Worm (Caenorhabditis elegans): Measurements from ENCODE around the gene glr-7.
A peak's percentile ranks its signal among the peaks of the same experiment; 100 is the strongest.

The glr-7 gene

DNA sequence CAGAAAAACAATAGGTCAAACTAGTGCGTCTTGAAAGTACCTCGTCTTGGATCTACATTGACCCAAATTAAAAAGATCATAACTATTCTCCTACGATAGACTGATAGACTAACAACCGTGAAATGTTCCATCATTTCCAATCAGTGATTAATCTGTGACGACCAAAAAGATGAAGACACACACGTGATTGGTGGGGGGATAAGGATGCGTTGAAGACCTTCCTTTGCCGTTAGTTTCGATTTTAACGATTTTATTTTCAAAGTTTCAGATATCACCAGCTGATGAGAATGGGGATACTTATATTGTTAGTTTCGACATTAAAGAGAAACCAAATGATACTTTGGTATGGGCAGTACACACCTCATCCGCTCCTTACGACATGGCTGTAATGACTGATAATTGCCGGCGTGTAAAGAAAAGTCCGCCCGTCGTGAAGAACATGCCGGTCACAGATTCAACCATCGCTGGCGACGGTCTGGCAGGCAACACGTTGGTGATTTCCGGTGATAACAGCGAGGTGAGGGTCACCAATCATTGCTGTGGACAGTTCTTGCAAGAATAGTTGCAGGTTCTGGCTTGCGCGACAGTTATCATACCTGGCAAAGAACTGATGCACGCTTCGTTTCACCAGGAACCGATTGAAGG, 32.6 kb downstream of the glr-7 start:
- TF ChIP-seq flt-1 (GFP tag; IDR thresholded peaks at IDR 0.05) (no peak), scrt-1 (GFP tag; IDR thresholded peaks at IDR 0.05) (no peak), hmbx-1 (tag; optimal IDR thresholded peaks at IDR 0.05) (no peak), B0310.2 (tag; optimal IDR thresholded peaks at IDR 0.05) (no peak), pes-1 (GFP tag; IDR thresholded peaks at IDR 0.05) (no peak), ama-1 (optimal IDR thresholded peaks at IDR 0.05) (no peak)

DNA sequence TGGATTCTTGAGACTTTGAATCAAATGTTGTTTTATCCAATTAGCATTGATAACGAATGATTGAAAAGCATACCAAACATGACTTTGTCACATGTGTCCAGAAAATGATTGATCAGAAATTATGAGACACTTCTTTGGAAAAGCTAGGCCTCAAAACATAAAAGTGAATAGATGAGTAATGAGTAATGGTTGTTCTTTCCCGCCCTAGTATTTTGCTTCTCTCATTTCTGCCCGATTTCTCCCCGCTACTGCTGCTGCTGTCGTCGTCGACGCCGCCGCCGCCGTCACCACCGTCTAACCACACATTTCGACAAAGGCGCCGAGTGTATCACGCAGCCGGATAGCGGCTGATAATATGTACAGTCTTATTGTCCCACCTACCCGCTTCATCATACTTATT, 34.2 kb downstream of the glr-7 start, which contains the start of gene F47G3.1:
Gene F47G3.1 (plus strand): TSS at position 301 of the 400 bp plus-strand sequence.
- no peak for TF ChIP-seq tra-4 (tag; optimal IDR thresholded peaks at IDR 0.05)
- TF ChIP-seq hnd-1 (tag; optimal IDR thresholded peaks at IDR 0.05): no peak
- no peak for TF ChIP-seq hmg-4 (GFP tag; optimal IDR thresholded peaks at IDR 0.05)
- TF ChIP-seq ceh-13 (GFP tag; optimal IDR thresholded peaks at IDR 0.05): no peak
- TF ChIP-seq sea-1 (GFP tag; conservative IDR thresholded peaks at IDR 0.05): no peak
- TF ChIP-seq scrt-1 (GFP tag; IDR thresholded peaks at IDR 0.05): no peak
- TF ChIP-seq hmbx-1 (tag; optimal IDR thresholded peaks at IDR 0.05): no peak
- no peak for TF ChIP-seq tbx-37 (GFP tag; conservative IDR thresholded peaks at IDR 0.05)
- no peak for TF ChIP-seq tbx-11 (GFP tag; IDR thresholded peaks at IDR 0.05)
- no peak for TF ChIP-seq pes-1 (GFP tag; IDR thresholded peaks at IDR 0.05)
- no peak for TF ChIP-seq ama-1 (optimal IDR thresholded peaks at IDR 0.05)
- TF ChIP-seq B0310.2 (tag; optimal IDR thresholded peaks at IDR 0.05): no peak
- no peak for TF ChIP-seq flt-1 (GFP tag; IDR thresholded peaks at IDR 0.05)
- TF ChIP-seq aly-1 (tag; optimal IDR thresholded peaks at IDR 0.05): no peak
- TF ChIP-seq F13C5.2 (tag; optimal IDR thresholded peaks at IDR 0.05): no peak
- no peak for TF ChIP-seq ets-7 (tag; optimal IDR thresholded peaks at IDR 0.05)
- no peak for TF ChIP-seq ceh-36 (tag; optimal IDR thresholded peaks at IDR 0.05)

DNA sequence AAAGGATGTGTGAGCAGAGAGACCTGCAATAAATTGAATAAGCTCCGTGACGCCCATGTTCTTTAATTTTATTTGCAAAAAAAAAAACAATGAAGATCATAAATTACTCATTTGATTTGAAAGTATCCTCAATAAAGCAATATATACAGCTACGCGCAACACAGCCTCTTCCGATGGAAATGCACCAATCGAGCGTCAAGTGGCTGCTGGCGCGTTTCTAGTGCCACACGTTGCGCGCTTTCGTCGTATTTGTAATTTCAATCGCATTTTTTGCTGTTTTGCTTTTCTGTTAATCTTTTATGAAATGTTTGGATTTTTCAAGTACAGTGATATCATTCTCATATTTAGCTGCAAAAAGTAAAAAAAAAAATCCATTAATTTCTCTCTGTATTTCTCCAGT, 37.5 kb downstream of the glr-7 start:
- TF ChIP-seq sea-1 (GFP tag; conservative IDR thresholded peaks at IDR 0.05) (no peak), F13C5.2 (tag; optimal IDR thresholded peaks at IDR 0.05) (peak; percentile 27)

DNA sequence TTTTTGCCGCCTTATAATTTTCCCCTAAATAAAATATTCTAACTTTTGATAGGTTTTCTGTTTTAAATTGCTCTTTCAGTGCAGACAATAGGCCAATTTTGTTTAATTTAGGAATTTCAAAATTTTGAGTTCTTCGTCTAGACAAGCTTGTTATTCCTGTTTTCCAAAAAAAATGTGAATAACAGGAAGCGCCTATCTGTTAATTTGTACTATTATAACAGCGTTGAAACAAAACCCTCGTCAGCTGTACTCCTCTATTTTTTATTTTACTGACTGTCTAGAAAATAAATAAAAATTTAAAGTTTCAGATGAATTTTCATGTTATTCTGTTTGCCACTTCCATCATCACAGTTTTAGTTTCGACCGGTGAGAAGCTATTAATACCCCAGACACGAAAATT, 38.4 kb downstream of the glr-7 start, which contains the start of gene F47G3.4:
Gene F47G3.4 (plus strand): TSS at position 301 of the 400 bp plus-strand sequence.
- TF ChIP-seq tbx-37 (GFP tag; conservative IDR thresholded peaks at IDR 0.05) (no peak), tra-4 (tag; optimal IDR thresholded peaks at IDR 0.05) (no peak), tbx-11 (GFP tag; IDR thresholded peaks at IDR 0.05) (no peak), hmg-4 (GFP tag; optimal IDR thresholded peaks at IDR 0.05) (no peak), hnd-1 (tag; optimal IDR thresholded peaks at IDR 0.05) (no peak), F13C5.2 (tag; optimal IDR thresholded peaks at IDR 0.05) (no peak), B0310.2 (tag; optimal IDR thresholded peaks at IDR 0.05) (no peak), hmbx-1 (tag; optimal IDR thresholded peaks at IDR 0.05) (no peak)

DNA sequence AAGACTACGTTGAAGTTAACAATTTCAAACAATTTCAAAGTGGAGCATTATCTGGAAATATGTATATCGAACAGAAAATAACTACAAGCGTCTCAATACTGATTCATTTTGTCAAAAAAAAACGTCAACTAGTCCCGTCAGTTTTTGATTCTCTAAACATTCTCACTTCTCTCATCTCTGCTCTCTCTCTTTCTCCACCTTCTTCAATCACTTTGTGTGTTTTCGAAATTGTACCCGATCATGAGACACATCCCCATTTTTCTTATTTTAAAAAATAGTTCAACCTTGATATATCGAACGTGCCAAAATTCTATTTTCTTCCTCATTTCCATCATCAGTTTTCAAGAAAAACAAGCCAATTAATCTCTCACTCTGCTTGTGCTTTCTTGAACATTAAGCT, 38.9 kb downstream of the glr-7 start:
- TF ChIP-seq tra-4 (tag; optimal IDR thresholded peaks at IDR 0.05) (no peak), hmbx-1 (tag; optimal IDR thresholded peaks at IDR 0.05) (no peak), ama-1 (optimal IDR thresholded peaks at IDR 0.05) (no peak), hnd-1 (tag; optimal IDR thresholded peaks at IDR 0.05) (no peak), tbx-11 (GFP tag; IDR thresholded peaks at IDR 0.05) (no peak), B0310.2 (tag; optimal IDR thresholded peaks at IDR 0.05) (no peak)

DNA sequence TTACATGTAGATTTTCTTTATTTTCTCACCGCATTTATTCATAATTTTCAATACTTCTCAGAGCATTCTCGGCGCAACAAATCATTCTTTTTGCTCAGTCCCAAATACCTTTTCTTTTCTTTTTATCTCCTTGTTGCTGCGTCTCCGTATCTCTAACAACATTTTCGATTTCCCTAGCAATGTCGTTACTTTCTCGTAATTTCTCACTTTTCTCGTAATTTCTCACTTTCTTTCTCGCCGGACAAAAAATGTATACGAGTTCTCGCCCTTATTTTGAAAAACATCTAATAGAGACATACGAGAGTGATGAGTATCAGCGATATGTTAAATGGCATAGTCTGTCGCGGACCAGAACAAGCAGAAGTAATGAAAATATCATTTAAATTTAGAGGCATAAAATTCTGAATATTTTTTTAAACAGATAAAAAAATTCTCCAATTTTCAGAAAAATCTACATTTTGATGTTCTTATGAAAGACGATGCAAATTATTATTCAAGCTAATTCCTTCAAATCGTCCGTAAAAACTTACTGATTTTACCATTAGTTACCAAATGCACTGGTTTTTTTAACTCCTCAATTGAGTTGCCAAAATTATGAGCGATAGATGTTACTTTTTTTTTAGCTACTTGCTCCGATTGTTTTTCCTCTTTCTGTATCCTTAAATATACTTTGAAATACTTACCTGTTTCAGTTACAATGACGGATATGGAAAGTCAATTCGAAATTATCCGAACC, 44.2 kb downstream of the glr-7 start, which contains the start of gene F47G3.3:
Gene F47G3.3 (plus strand): TSS at position 686 of the 736 bp plus-strand sequence.
- TF ChIP-seq B0310.2 (tag; optimal IDR thresholded peaks at IDR 0.05) (no peak), pes-1 (GFP tag; IDR thresholded peaks at IDR 0.05) (no peak), sea-1 (GFP tag; conservative IDR thresholded peaks at IDR 0.05) (no peak), ama-1 (optimal IDR thresholded peaks at IDR 0.05) (no peak), hnd-1 (tag; optimal IDR thresholded peaks at IDR 0.05) (no peak), hmbx-1 (tag; optimal IDR thresholded peaks at IDR 0.05) (no peak), ceh-36 (tag; optimal IDR thresholded peaks at IDR 0.05) (no peak), scrt-1 (GFP tag; IDR thresholded peaks at IDR 0.05) (no peak), tra-4 (tag; optimal IDR thresholded peaks at IDR 0.05) (no peak), tbx-37 (GFP tag; conservative IDR thresholded peaks at IDR 0.05) (no peak), flt-1 (GFP tag; IDR thresholded peaks at IDR 0.05) (no peak), F13C5.2 (tag; optimal IDR thresholded peaks at IDR 0.05) (no peak), hmg-4 (GFP tag; optimal IDR thresholded peaks at IDR 0.05) (no peak), tbx-11 (GFP tag; IDR thresholded peaks at IDR 0.05) (no peak)

DNA sequence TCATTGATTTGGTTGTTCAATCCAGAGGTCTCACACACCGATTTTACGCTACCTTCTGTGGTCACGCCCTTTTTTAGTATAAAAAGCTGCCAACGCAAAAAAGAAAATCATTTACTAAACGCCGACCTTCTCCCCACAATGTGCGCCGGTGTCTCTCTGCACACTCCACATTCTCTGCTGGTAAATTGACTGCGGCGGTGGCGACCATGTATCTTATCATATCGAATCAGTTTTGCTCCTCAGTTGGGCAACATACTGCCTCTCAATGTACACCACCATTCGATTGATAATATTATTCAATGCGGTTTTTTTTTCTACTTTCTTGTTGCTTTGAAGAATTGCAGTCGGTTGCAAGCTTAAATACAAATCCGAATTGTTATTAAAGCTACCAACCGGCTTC, 47.5 kb downstream of the glr-7 start:
- TF ChIP-seq tbx-11 (GFP tag; IDR thresholded peaks at IDR 0.05) (no peak), scrt-1 (GFP tag; IDR thresholded peaks at IDR 0.05) (no peak), F13C5.2 (tag; optimal IDR thresholded peaks at IDR 0.05) (no peak), hnd-1 (tag; optimal IDR thresholded peaks at IDR 0.05) (no peak), flt-1 (GFP tag; IDR thresholded peaks at IDR 0.05) (no peak), ama-1 (optimal IDR thresholded peaks at IDR 0.05) (no peak), tra-4 (tag; optimal IDR thresholded peaks at IDR 0.05) (no peak), hmg-4 (GFP tag; optimal IDR thresholded peaks at IDR 0.05) (no peak), aly-1 (tag; optimal IDR thresholded peaks at IDR 0.05) (no peak), ceh-36 (tag; optimal IDR thresholded peaks at IDR 0.05) (no peak), B0310.2 (tag; optimal IDR thresholded peaks at IDR 0.05) (no peak), pes-1 (GFP tag; IDR thresholded peaks at IDR 0.05) (no peak), sea-1 (GFP tag; conservative IDR thresholded peaks at IDR 0.05) (no peak), hmbx-1 (tag; optimal IDR thresholded peaks at IDR 0.05) (no peak)
